Worm (Caenorhabditis elegans) whole organism, late embryonic: ENCODE results near the gene nhr-232.

ENCODE experiments used
- F13H6.1 ChIP-seq: sonication (generic microtip); optimal IDR thresholded peaks from 2 replicates; lab custom pipeline; 2016; ENCODE audit warnings: missing genetic modification characterization, missing compliant biosample characterization
- ceh-22 ChIP-seq: sonication (generic microtip); optimal IDR thresholded peaks from 2 replicates; lab custom pipeline; 2017; ENCODE audit warnings: missing biosample characterization, missing genetic modification characterization
- ceh-30 ChIP-seq: fragments of 150-350 bp; optimal IDR thresholded peaks from 2 replicates; lab custom pipeline; 2014; ENCODE audit warnings: missing biosample characterization, missing genetic modification characterization
- ceh-6 ChIP-seq: fragments of 200-800 bp; sonication (Bioruptor generic); optimal IDR thresholded peaks from 2 replicates; lab custom pipeline; 2018; ENCODE audit warnings: mild to moderate bottlenecking, missing genetic modification characterization, missing compliant biosample characterization
- fkh-10 ChIP-seq: fragments of 150-350 bp; optimal IDR thresholded peaks from 2 replicates; lab custom pipeline; 2014; ENCODE audit warnings: missing biosample characterization, missing genetic modification reagents, missing genetic modification characterization
- nfya-1 ChIP-seq: sonication (generic microtip); optimal IDR thresholded peaks from 2 replicates; lab custom pipeline; 2017; ENCODE audit warnings: missing genetic modification characterization, mild to moderate bottlenecking, missing compliant biosample characterization, antibody characterized with exemption, moderate library complexity
- npax-4 ChIP-seq: sonication (generic microtip); optimal IDR thresholded peaks from 2 replicates; lab custom pipeline; 2016; ENCODE audit warnings: missing genetic modification characterization, missing compliant biosample characterization
- sox-4 ChIP-seq: sonication (generic microtip); optimal IDR thresholded peaks from 2 replicates; lab custom pipeline; 2017; ENCODE audit warnings: mild to moderate bottlenecking, missing genetic modification characterization, inconsistent platforms, missing compliant biosample characterization
- tbx-2 ChIP-seq: sonication (generic microtip); optimal IDR thresholded peaks from 2 replicates; lab custom pipeline; 2016; ENCODE audit warnings: missing genetic modification characterization, missing compliant biosample characterization
- unc-42 ChIP-seq: sonication (generic microtip); optimal IDR thresholded peaks from 2 replicates; lab custom pipeline; 2016; ENCODE audit warnings: missing genotype, missing genetic modification characterization, missing compliant biosample characterization

DNA sequence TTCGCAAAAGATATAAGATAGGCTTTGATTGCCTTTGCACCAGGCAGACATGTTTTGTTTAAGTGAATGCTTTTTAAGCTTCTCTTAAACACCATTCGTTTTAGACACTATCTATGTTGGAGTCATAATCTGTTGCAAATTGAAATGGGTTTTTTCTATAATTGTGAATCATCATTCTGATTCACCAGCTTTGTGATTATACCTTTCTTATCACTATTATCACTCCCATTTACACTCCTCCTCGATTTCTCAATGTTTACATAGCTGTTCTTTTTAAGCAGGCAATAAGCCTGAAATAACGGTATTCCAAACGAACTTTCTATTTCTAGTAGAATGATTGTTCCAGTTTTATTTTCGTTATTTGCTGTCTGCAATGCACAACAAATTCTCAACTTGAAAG lies 41.1 kb downstream of the nhr-232 start, which contains the start of gene B0024.4:
- TF ChIP-seq nfya-1 (no peak), fkh-10 (GFP tag; lab: Kevin White, UChicago) (no peak), npax-4 (tag; lab: Kevin White, UChicago) (no peak), sox-4 (tag; lab: Kevin White, UChicago) (no peak), ceh-22 (tag; lab: Kevin White, UChicago) (no peak), ceh-6 (GFP tag; lab: Kevin White, UChicago) (no peak), tbx-2 (tag; lab: Kevin White, UChicago) (no peak), F13H6.1 (tag; lab: Kevin White, UChicago) (no peak), ceh-30 (tag; lab: Kevin White, UChicago) (no peak), unc-42 (tag; lab: Kevin White, UChicago) (no peak)
